Worm (Caenorhabditis elegans): ENCODE results near the gene F59B10.3.
A peak's percentile ranks its signal among the peaks of the same experiment; 100 is the strongest.

F59B10.3 gene

DNA sequence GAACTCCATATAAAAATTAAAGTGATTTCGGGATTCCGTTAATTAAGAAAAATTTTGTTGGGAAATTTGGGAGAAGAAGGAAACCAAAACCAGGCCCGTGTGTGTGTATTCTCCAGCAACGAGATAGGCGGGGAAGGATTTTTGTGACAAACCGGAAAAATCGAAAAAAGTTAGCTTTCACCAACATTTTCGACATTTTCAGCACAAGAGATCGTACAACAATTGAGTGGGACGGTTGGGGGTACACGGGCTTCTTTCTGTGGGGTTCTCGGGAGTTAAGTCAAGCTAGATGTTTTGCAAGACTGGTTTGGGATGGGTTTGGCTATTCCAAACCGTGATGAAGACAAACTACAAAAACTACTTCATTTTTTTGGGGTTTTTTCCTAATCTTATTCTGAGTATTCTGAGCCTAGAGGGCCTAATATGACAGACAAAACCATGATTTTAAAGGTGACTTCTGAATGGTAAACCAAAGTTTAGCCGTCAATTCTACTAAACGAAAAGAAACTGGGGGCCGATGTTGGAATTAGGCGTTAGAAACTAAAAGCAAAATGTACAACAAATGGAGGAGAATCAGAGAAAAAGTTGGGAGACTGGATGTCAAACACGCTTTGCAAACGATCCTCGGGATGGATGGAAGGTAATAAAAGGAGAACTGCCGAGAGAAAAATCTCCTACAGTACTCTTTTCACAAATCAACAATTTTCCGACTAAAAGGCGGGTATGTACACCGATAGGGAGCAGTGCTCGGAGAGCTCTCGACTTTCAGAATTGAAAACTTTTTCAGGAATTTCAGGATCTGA, 32.5 kb downstream of the F59B10.3 start (continued):
- TF ChIP-seq ama-1 (optimal IDR thresholded peaks at IDR 0.05), result peak; percentile 93
- TF ChIP-seq ama-1 (GFP tag; optimal IDR thresholded peaks at IDR 0.05), result no peak
- peak; percentile 6 for TF ChIP-seq Y67H2A.10 (GFP tag; conservative IDR thresholded peaks at IDR 0.05)
- no peak for TF ChIP-seq F57C9.4 (tag; optimal IDR thresholded peaks at IDR 0.05)
- no peak for TF ChIP-seq xnd-1 (tag; optimal IDR thresholded peaks at IDR 0.05)
- no peak for TF ChIP-seq D2030.7 (GFP tag; IDR thresholded peaks at IDR 0.05)
- TF ChIP-seq lin-54 (GFP tag; optimal IDR thresholded peaks at IDR 0.05), result peak; percentile 4
- TF ChIP-seq mel-28 (tag; optimal IDR thresholded peaks at IDR 0.05; ENCODE audit: borderline replicate concordance), result peak; percentile 63
- peak; percentile 32 for TF ChIP-seq somi-1 (GFP tag; optimal IDR thresholded peaks at IDR 0.05)
- TF ChIP-seq ceh-40 (GFP tag; IDR thresholded peaks at IDR 0.05), result peak; percentile 48; the same call in 1 of the 2 replicates
- peak; percentile 43 for TF ChIP-seq T26A5.8 (tag; optimal IDR thresholded peaks at IDR 0.05)
- peak; percentile 68 for TF ChIP-seq lin-26 (GFP tag; IDR thresholded peaks at IDR 0.05)
- TF ChIP-seq nfyb-1 (GFP tag; IDR thresholded peaks at IDR 0.05), result peak; percentile 75
- peak in 2 of 3 experiments; percentile 10 to 11 for TF ChIP-seq lin-35 (GFP tag; optimal IDR thresholded peaks at IDR 0.05)
- no peak for TF ChIP-seq ztf-18 (tag; optimal IDR thresholded peaks at IDR 0.05)
- no peak; the same call in 1 of the 2 replicates for TF ChIP-seq attf-3 (GFP tag; conservative IDR thresholded peaks at IDR 0.05)
- peak; percentile 72; the same call in 1 of the 2 replicates for TF ChIP-seq sea-2 (GFP tag; IDR thresholded peaks at IDR 0.05)
- TF ChIP-seq mes-4 (tag; optimal IDR thresholded peaks at IDR 0.05), result no peak
- TF ChIP-seq madf-3 (GFP tag; IDR thresholded peaks at IDR 0.05), result peak; percentile 18; the same call in 1 of the 2 replicates
- peak; percentile 12; the same call in 1 of the 2 replicates for TF ChIP-seq Y56A3A.18 (GFP tag; IDR thresholded peaks at IDR 0.05)
- peak; percentile 30 for TF ChIP-seq ZK185.1 (tag; optimal IDR thresholded peaks at IDR 0.05; ENCODE audit: poor library complexity, severe bottlenecking)
- TF ChIP-seq ztf-26 (tag; optimal IDR thresholded peaks at IDR 0.05), result no peak
- peak; percentile 16; the same call in 1 of the 2 replicates for TF ChIP-seq Y95B8A.8 (GFP tag; IDR thresholded peaks at IDR 0.05)
- TF ChIP-seq egl-44 (GFP tag; IDR thresholded peaks at IDR 0.05), result peak; percentile 19; the same call in 1 of the 2 replicates
- peak; percentile 44; the same call in 1 of the 2 replicates for TF ChIP-seq Y53G8AR.9 (GFP tag; conservative IDR thresholded peaks at IDR 0.05)
- TF ChIP-seq F52B5.7 (tag; optimal IDR thresholded peaks at IDR 0.05), result peak; percentile 90
- peak; percentile 29 for TF ChIP-seq gei-17 (GFP tag; optimal IDR thresholded peaks at IDR 0.05)
- TF ChIP-seq F57A8.1 (GFP tag; optimal IDR thresholded peaks at IDR 0.05), result no peak
- peak; percentile 48 for TF ChIP-seq B0336.3 (GFP tag; IDR thresholded peaks at IDR 0.05)
- peak; percentile 48; the same call in 1 of the 2 replicates for TF ChIP-seq madf-6 (GFP tag; IDR thresholded peaks at IDR 0.05)
- no peak for TF ChIP-seq hrde-1 (tag; optimal IDR thresholded peaks at IDR 0.05; ENCODE audit: borderline replicate concordance)
- no peak for TF ChIP-seq ceh-79 (tag; optimal IDR thresholded peaks at IDR 0.05)
- no peak for TF ChIP-seq lsl-1 (GFP tag; optimal IDR thresholded peaks at IDR 0.05)
- TF ChIP-seq let-607 (tag; optimal IDR thresholded peaks at IDR 0.05), result peak in 1 of 2 experiments; percentile 23
- peak; percentile 8; the same call in 1 of the 2 replicates for TF ChIP-seq rcor-1 (GFP tag; IDR thresholded peaks at IDR 0.05)
- TF ChIP-seq pbrm-1 (GFP tag; IDR thresholded peaks at IDR 0.05), result peak; percentile 33; the same call in 1 of the 2 replicates
- no peak for TF ChIP-seq ztf-25 (GFP tag; IDR thresholded peaks at IDR 0.05)
- no peak for TF ChIP-seq snpc-4 (GFP tag; optimal IDR thresholded peaks at IDR 0.05)
- no peak for TF ChIP-seq snpc-4 (tag; optimal IDR thresholded peaks at IDR 0.05)
- peak; percentile 23 for TF ChIP-seq attf-5 (GFP tag; optimal IDR thresholded peaks at IDR 0.05)
- 0 out of 2 replicates have a peak, but pooled peaks have one; percentile 10 for TF ChIP-seq lag-1 (GFP tag; IDR thresholded peaks at IDR 0.05)
